Fruit fly (Drosophila melanogaster): ENCODE results near the gene EMC2B.

The EMC2B gene

DNA sequence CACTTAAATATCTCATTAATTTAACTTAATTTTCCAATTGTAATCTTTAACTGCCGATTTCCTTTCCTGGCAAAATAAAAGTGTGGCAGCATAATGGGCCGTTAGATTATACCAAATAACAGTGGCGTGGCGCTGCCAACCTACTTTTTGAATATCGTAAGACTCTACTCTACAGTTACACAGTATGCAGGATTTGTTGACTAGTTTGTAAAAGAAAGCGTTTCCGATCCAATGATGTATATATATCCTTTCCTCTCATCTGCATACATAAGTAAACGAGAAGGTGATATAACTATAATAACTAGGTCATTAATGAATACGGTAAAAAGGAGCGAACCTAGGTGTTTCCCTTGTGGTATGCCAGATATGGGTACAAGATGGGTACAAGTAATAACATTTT is at the start of gene EMC2B (continued):
- TF ChIP-seq CG1603 (tag; optimal IDR thresholded peaks at IDR 0.05) (peak; percentile 70), Dip3 (GFP tag; optimal IDR thresholded peaks at IDR 0.05) (peak; percentile 35), Camta (GFP tag; optimal IDR thresholded peaks at IDR 0.05) (no peak), Aef1 (GFP tag; IDR thresholded peaks at IDR 0.05) (no peak), CG10274 (GFP tag; optimal IDR thresholded peaks at IDR 0.05) (no peak), CG7839 (tag; optimal IDR thresholded peaks at IDR 0.05) (peak; percentile 59), Vsx1 (GFP tag; optimal IDR thresholded peaks at IDR 0.05) (no peak), GATAe (GFP tag; conservative IDR thresholded peaks at IDR 0.05) (no peak), sens-2 (GFP tag; IDR thresholded peaks at IDR 0.05) (no peak), Ets97D (GFP tag; optimal IDR thresholded peaks at IDR 0.05) (peak; percentile 77), CG9727 (GFP tag; optimal IDR thresholded peaks at IDR 0.05) (peak; percentile 16), schlank (tag; optimal IDR thresholded peaks at IDR 0.05) (no peak), yki (optimal IDR thresholded peaks at IDR 0.05) (no peak), lbe (GFP tag; optimal IDR thresholded peaks at IDR 0.05) (no peak), CG15073 (GFP tag; optimal IDR thresholded peaks at IDR 0.05) (no peak), grn (GFP tag; optimal IDR thresholded peaks at IDR 0.05) (no peak), CG34224 (GFP tag; IDR thresholded peaks at IDR 0.05; ENCODE audit: partially characterized antibody) (no peak), CG8924 (tag; optimal IDR thresholded peaks at IDR 0.05) (peak; percentile 30), da (GFP tag; optimal IDR thresholded peaks at IDR 0.05) (no peak), sug (tag; optimal IDR thresholded peaks at IDR 0.05) (peak; percentile 33), vnd (GFP tag; IDR thresholded peaks at IDR 0.05; ENCODE audit: partially characterized antibody) (no peak), bab2 (GFP tag; optimal IDR thresholded peaks at IDR 0.05) (peak; percentile 21), Mes4 (GFP tag; optimal IDR thresholded peaks at IDR 0.05) (no peak), YL-1 (GFP tag; optimal IDR thresholded peaks at IDR 0.05) (peak; percentile 32), ci (GFP tag; IDR thresholded peaks at IDR 0.05) (no peak), CG42726 (GFP tag; IDR thresholded peaks at IDR 0.05; ENCODE audit: partially characterized antibody) (no peak), Gug (GFP tag; IDR thresholded peaks at IDR 0.05) (peak; percentile 43; the same call in 2 of the 4 replicates), Dll (GFP tag; IDR thresholded peaks at IDR 0.05; ENCODE audit: partially characterized antibody) (no peak), PHDP (tag; optimal IDR thresholded peaks at IDR 0.05) (no peak), dysf (GFP tag; IDR thresholded peaks at IDR 0.05) (no peak), ase (GFP tag; IDR thresholded peaks at IDR 0.05) (no peak), Dip2 (GFP tag; IDR thresholded peaks at IDR 0.05) (no peak), CG6813 (GFP tag; optimal IDR thresholded peaks at IDR 0.05) (no peak), CG4707 (GFP tag; optimal IDR thresholded peaks at IDR 0.05) (no peak), ems (GFP tag; optimal IDR thresholded peaks at IDR 0.05) (no peak), ara (GFP tag; IDR thresholded peaks at IDR 0.05) (no peak), scrt (GFP tag; optimal IDR thresholded peaks at IDR 0.05) (no peak), CG1024 (GFP tag; IDR thresholded peaks at IDR 0.05) (no peak), CG11247 (GFP tag; IDR thresholded peaks at IDR 0.05) (no peak), CG11723 (GFP tag; optimal IDR thresholded peaks at IDR 0.05) (no peak), wdn (GFP tag; IDR thresholded peaks at IDR 0.05) (no peak), CG6175 (GFP tag; IDR thresholded peaks at IDR 0.05) (no peak), ro (GFP tag; IDR thresholded peaks at IDR 0.05) (no peak), disco-r (GFP tag; optimal IDR thresholded peaks at IDR 0.05) (peak; percentile 22), crol (GFP tag; IDR thresholded peaks at IDR 0.05) (no peak), CG16779 (GFP tag; IDR thresholded peaks at IDR 0.05) (no peak), btn (GFP tag; optimal IDR thresholded peaks at IDR 0.05) (no peak), CG3726 (GFP tag; IDR thresholded peaks at IDR 0.05) (no peak), CG6654 (GFP tag; optimal IDR thresholded peaks at IDR 0.05) (no peak), tup (GFP tag; optimal IDR thresholded peaks at IDR 0.05) (no peak), HLHmδ (GFP tag; optimal IDR thresholded peaks at IDR 0.05) (no peak), CG7556 (GFP tag; optimal IDR thresholded peaks at IDR 0.05) (no peak), emc (GFP tag; optimal IDR thresholded peaks at IDR 0.05) (no peak)
